Fruit fly (Drosophila melanogaster): Measurements from ENCODE around the gene Cpr76Ba.

Gene Cpr76Ba

dm6 chr3L:19552136-19552773, 34.1 kb upstream of the Cpr76Ba start, which contains the start of the genes Ltn1 and CG9300:
TSS of gene Ltn1 (minus strand) at chr3L:19552290.
TSS of gene CG9300 (plus strand) at chr3L:19552420.
- peak; percentile 27 for TF ChIP-seq CG17801 (GFP tag; optimal IDR thresholded peaks at IDR 0.05; ENCODE audit: partially characterized antibody)

DNA sequence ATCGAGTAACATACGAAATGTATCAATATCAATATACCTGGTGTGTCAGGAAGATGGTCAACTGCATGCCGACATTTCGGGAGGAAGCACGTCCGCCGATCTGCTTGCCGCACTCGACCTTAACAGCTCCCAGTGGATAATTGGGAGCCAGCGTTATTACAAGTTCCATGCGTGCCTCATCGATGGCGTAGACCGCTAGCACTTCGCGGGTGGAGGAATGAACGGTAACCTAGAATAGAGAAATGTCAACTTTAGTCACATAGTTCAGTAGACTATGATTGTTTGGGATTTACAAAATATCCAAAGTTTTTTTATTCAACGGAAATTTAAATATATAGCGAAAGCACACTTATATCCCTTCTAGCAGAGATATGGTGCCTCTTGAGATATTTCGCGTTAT, 26.7 kb upstream of the Cpr76Ba start, which contains the start of the genes CG46435 and Rcd7:
CG46435 (plus strand) TSS at position 301 of the 400 bp plus-strand sequence.
Rcd7 (plus strand) TSS at position 301 of the 400 bp plus-strand sequence.
- no peak for TF ChIP-seq CG17801 (GFP tag; optimal IDR thresholded peaks at IDR 0.05; ENCODE audit: partially characterized antibody)

DNA sequence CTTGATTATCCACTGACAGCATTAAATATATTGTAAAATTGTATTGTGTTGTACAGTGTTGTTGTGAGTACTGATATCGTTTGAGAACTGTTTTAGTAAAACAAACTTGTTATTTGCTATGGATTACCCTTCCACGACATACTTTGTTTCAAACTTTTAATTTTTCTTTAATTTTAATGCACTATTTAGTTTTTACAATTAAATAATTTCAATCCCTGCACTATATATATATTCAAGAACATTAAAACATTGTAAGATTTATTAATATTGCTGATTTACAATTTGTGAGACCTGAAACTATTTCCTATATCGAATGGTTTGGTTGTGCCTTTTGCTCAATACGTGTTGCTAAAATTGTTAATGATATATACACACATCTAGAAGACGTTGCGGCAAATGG, 26.0 kb upstream of the Cpr76Ba start, which contains the start of the genes CG46434 and Dred:
CG46434 (minus strand) TSS at position 101 of the 400 bp plus-strand sequence.
Dred (minus strand) TSS at position 101 of the 400 bp plus-strand sequence.
- no peak for TF ChIP-seq CG17801 (GFP tag; optimal IDR thresholded peaks at IDR 0.05; ENCODE audit: partially characterized antibody)

DNA sequence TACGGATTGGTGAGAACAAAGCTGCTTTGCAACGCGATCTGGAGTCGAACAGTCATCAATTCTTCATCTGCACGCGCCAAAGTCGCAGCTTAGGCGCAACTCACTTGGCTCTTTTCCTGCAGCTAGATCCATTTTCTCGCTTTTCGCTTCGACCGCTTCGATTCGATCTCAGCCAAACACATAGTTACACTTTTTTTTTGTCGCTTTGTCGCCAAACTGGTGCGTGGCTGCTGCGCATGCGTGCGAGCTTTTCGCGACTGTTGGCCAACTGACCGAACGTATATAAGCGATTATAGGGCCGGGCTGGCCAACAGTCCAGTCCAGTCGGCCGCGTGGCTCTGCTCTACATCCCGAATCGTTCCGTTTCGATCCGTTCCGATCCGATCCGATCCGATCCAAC, 14.3 kb upstream of the Cpr76Ba start, which contains the start of gene Cpr76Bd:
Cpr76Bd (plus strand) TSS at position 301 of the 400 bp plus-strand sequence.
- TF ChIP-seq CG17801 (GFP tag; optimal IDR thresholded peaks at IDR 0.05; ENCODE audit: partially characterized antibody) = no peak

DNA sequence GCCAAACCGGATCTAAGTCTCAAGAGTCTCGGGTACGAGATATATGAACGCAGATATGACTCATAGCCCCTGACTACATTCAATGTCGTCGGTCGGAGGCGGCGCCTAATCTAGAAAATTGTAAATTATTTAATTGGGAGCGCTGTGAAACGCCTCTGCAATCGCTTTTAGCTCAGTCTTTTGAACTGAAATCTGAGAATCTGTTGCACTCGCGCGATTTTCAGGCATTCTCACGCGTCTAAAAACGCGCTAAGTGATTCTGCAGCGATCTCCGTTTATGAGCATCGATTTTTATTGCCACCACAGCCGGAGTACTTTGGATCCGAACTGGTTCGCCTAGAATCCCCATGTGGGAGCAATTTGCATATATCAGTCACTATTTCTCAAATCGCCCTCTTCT, 10.4 kb upstream of the Cpr76Ba start:
- no peak for TF ChIP-seq CG17801 (GFP tag; optimal IDR thresholded peaks at IDR 0.05; ENCODE audit: partially characterized antibody)

- no peak for TF ChIP-seq CG17801 (GFP tag; optimal IDR thresholded peaks at IDR 0.05; ENCODE audit: partially characterized antibody)
Measured at dm6 chr3L:19525736-19526135, 7.6 kb upstream of the Cpr76Ba start.

DNA sequence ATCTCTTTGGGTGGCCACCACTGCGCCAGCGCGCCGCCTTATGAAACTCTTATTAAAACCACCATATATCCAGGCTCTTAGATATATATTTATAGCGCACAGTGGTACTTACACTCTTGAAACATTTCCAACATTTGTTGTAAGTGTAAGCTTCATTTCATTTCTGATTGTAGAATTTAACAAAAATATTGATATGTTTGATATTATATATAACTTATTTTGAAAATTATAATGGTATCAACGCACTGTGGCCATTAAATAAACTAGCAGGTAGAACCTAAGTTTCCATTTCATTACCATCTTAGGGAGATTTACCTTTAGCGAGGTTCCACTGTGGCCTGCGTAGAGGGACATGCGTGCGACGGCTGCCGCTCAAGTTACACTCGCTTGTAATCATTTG, 6.6 kb upstream of the Cpr76Ba start:
- no peak for TF ChIP-seq CG17801 (GFP tag; optimal IDR thresholded peaks at IDR 0.05; ENCODE audit: partially characterized antibody)

dm6 chr3L:19521093-19521492, 3.0 kb upstream of the Cpr76Ba start:
- no peak for TF ChIP-seq CG17801 (GFP tag; optimal IDR thresholded peaks at IDR 0.05; ENCODE audit: partially characterized antibody)

DNA sequence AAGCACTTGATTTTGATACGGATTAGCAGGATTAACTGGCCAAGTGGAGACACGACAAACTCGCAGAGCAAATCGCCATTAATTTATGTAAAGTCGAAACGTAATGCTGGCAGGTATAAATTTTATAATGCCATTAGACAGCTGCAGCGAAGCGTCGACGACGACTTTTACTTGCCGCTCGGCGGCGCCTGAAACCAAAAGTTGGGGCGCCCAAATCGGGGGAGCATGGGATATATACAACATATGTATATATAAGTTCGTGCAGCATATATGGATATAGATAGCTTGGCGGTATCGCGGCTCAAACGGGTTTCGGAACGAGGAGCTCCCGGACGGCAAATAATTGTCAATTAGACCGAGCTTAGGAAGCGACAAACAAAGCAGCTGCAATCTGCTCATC, 2.5 kb upstream of the Cpr76Ba start, which contains the start of gene Cpr76Bc:
Cpr76Bc (plus strand) TSS at position 301 of the 400 bp plus-strand sequence.
- no peak for TF ChIP-seq CG17801 (GFP tag; optimal IDR thresholded peaks at IDR 0.05; ENCODE audit: partially characterized antibody)

- no peak for TF ChIP-seq CG17801 (GFP tag; optimal IDR thresholded peaks at IDR 0.05; ENCODE audit: partially characterized antibody)
Measured at dm6 chr3L:19519349-19519748, 1.2 kb upstream of the Cpr76Ba start, which contains the start of gene Cpr76Bb. TSS of gene Cpr76Bb (plus strand) at chr3L:19519649.

dm6 chr3L:19516547-19516946, 1.6 kb downstream of the Cpr76Ba start:
- no peak for TF ChIP-seq CG17801 (GFP tag; optimal IDR thresholded peaks at IDR 0.05; ENCODE audit: partially characterized antibody)

DNA sequence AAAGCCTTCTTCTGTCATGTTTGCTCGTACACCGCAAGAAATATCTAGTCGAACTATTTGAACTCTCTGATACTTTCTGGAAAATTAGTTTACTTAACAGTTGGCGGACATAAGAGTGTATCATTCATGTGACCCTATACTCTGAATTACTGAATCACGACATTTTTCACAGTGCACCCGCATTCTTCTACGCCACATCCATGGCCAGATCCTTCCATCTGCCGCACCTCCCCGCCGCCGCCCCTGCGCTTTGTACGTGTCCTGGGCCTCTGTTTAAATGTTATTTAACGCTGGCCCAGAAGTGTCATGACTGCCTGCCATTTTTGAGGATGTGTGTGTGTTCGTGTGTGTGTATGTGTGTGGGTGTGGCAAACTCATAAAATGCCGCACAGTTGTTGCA, 5.5 kb downstream of the Cpr76Ba start:
- no peak for TF ChIP-seq CG17801 (GFP tag; optimal IDR thresholded peaks at IDR 0.05; ENCODE audit: partially characterized antibody)

DNA sequence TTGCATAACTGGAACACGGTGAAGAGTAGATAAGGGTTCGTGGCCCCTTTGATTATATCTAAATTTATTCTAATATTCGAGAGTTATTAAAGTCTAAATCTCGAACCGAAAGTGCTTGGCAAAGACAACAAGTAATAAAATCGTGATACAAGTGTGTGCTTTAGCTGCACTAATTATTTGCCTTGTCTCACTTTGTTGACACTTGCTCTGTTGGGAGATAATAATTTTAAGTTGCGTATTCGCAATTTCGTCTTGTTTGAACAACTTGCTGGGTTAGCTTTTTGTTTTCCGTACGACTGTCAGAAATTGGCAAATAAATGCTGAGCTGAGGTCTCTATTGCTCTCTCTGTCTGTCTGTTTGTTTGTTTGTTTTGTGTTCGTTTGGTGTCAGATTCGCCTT, 13.4 kb downstream of the Cpr76Ba start:
- no peak for TF ChIP-seq CG17801 (GFP tag; optimal IDR thresholded peaks at IDR 0.05; ENCODE audit: partially characterized antibody)

dm6 chr3L:19503770-19504169, 14.4 kb downstream of the Cpr76Ba start, which contains the start of gene CG9452:
TSS of gene CG9452 (minus strand) at chr3L:19503870.
- no peak for TF ChIP-seq CG17801 (GFP tag; optimal IDR thresholded peaks at IDR 0.05; ENCODE audit: partially characterized antibody)

dm6 chr3L:19500698-19501097, 17.4 kb downstream of the Cpr76Ba start, which contains the start of gene CG9451:
TSS of gene CG9451 (minus strand) at chr3L:19500798.
- TF ChIP-seq CG17801 (GFP tag; optimal IDR thresholded peaks at IDR 0.05; ENCODE audit: partially characterized antibody) = no peak

DNA sequence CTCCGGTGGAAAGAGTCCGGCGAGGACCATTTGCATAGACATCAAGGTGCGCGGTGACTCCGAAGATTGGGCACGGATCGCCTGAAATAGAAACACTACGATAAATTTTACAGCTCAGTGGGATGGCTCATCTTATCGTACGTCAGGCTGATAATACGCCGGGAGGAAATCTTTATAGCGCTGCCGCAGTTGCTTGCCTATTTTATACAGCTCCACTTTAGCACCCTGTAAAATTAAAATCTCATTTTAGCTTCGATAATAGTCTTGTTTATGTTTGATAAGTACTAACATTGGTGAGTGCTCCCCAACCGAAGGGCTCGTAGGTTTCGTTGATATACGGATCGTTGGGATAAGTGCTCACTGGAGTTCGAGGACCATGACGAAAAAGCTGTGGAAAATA, 18.8 kb downstream of the Cpr76Ba start:
- TF ChIP-seq CG17801 (GFP tag; optimal IDR thresholded peaks at IDR 0.05; ENCODE audit: partially characterized antibody) = no peak
